Fruit fly (Drosophila melanogaster) whole organism, pupa: Measurements from ENCODE around the gene CG13720.

Source experiments
- CG10348 ChIP-seq: fragments of 200-800 bp; sonication (Bioruptor generic); IDR thresholded peaks from 2 replicates; pipeline ENCODE4 v1.3.6; 2022; ENCODE audit warnings: missing biosample characterization, missing genetic modification characterization
- CG12605 ChIP-seq: fragments of 200-800 bp; sonication (Bioruptor generic); IDR thresholded peaks from 2 replicates; pipeline ENCODE4 v1.3.6; 2022; ENCODE audit warnings: missing biosample characterization, missing genetic modification characterization
- CG34367 ChIP-seq: fragments of 200-800 bp; sonication (Bioruptor generic); optimal IDR thresholded peaks from 2 replicates; lab custom pipeline; 2018; ENCODE audit warnings: missing biosample characterization, mild to moderate bottlenecking, missing genetic modification characterization
- EcR ChIP-seq: fragments of 200-800 bp; sonication (Bioruptor generic); optimal IDR thresholded peaks from 3 replicates; lab custom pipeline; 2019; ENCODE audit warnings: missing biosample characterization, missing genetic modification characterization, mild to moderate bottlenecking, moderate library complexity, missing genetic modification reagents
- Ets98B ChIP-seq: fragments of 200-800 bp; sonication (Bioruptor generic); IDR thresholded peaks from 2 replicates; pipeline ENCODE4 v1.3.6; 2022; ENCODE audit warnings: missing biosample characterization, missing genetic modification characterization
- Pif1A ChIP-seq: fragments of 200-800 bp; sonication (Bioruptor generic); optimal IDR thresholded peaks from 3 replicates; lab custom pipeline; 2016; ENCODE audit warnings: missing biosample characterization, missing genetic modification characterization
- Pif1B ChIP-seq: fragments of 200-800 bp; sonication (Bioruptor generic); optimal IDR thresholded peaks from 3 replicates; lab custom pipeline; 2016; ENCODE audit warnings: missing biosample characterization, missing genetic modification characterization
- fd96Ca ChIP-seq: fragments of 200-800 bp; sonication (Bioruptor generic); IDR thresholded peaks from 3 replicates; pipeline ENCODE4 v1.3.6; 2022; ENCODE audit warnings: missing biosample characterization, missing genetic modification characterization
- gl ChIP-seq: fragments of 200-800 bp; sonication (Bioruptor generic); optimal IDR thresholded peaks from 2 replicates; lab custom pipeline; 2018; ENCODE audit warnings: missing biosample characterization, mild to moderate bottlenecking, missing genetic modification characterization
- rn ChIP-seq: fragments of 200-800 bp; sonication (Bioruptor generic); IDR thresholded peaks from 2 replicates; pipeline ENCODE4 v1.3.6; 2022; ENCODE audit warnings: missing biosample characterization, missing genetic modification characterization

- TF ChIP-seq rn (GFP tag; lab: Robert Waterston, UW) (no peak), CG10348 (GFP tag; lab: Robert Waterston, UW) (no peak), gl (no peak), fd96Ca (GFP tag; lab: Robert Waterston, UW) (no peak), Pif1B (GFP tag; lab: Kevin White, UChicago) (no peak), CG12605 (GFP tag; lab: Robert Waterston, UW) (no peak), EcR (GFP tag; lab: Kevin White, UChicago) (no peak), CG34367 (no peak), Ets98B (GFP tag; lab: Robert Waterston, UW) (no peak), Pif1A (GFP tag; lab: Kevin White, UChicago) (no peak)
Observed at dm6 chr3L:4497677-4498076, 2.6 kb downstream of the CG13720 start, which contains the start of gene CG13721.
